Worm (Caenorhabditis elegans): ENCODE results near the gene rga-5.
A peak's percentile ranks its signal among the peaks of the same experiment; 100 is the strongest.

rga-5 gene

DNA sequence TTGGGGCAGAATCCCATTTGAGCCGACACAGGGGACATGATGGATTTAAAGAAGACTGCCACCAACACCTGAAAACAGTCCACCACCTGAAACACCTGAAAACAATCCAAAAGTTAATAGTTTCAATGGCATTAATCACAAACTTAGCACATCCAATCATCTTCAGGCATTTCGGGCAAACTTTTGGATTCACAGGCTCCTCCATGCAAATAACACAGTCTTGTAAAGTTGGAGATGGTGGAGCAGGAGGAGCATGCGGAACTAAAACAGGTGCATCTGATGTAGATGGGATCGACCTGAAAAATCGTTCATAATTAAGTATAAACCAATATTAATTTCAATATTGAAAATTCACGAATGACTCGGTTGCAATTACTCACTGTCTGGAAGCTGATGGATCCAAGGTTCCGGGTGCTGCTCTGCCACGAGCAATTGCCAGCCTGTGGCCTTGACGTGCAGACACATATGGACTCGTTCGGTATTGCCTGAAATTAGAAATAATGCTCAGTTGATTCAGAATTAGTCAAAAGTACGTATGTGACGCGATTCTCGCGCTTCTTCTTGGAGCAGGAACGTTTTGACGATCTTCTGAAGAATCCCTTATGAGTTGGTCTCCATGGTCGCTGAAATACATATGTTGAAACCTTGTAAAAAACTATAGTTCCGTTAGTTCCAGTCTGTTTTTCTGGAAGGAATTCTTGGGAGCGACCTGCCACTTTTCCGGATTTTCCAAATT, 6.9 kb downstream of the rga-5 start:
- TF ChIP-seq dao-5 (tag; optimal IDR thresholded peaks at IDR 0.05) = no peak
- no peak for TF ChIP-seq W03F9.2 (tag; optimal IDR thresholded peaks at IDR 0.05)
- TF ChIP-seq him-1 (tag; optimal IDR thresholded peaks at IDR 0.05) = no peak

ce11 chrIV:13836290-13836689, 8.6 kb downstream of the rga-5 start, which contains the start of gene H08M01.1:
Gene H08M01.1, minus strand, starts transcription at chrIV:13836390.
- no peak for TF ChIP-seq dao-5 (tag; optimal IDR thresholded peaks at IDR 0.05)
- no peak for TF ChIP-seq W03F9.2 (tag; optimal IDR thresholded peaks at IDR 0.05)
- no peak for TF ChIP-seq him-1 (tag; optimal IDR thresholded peaks at IDR 0.05)

DNA sequence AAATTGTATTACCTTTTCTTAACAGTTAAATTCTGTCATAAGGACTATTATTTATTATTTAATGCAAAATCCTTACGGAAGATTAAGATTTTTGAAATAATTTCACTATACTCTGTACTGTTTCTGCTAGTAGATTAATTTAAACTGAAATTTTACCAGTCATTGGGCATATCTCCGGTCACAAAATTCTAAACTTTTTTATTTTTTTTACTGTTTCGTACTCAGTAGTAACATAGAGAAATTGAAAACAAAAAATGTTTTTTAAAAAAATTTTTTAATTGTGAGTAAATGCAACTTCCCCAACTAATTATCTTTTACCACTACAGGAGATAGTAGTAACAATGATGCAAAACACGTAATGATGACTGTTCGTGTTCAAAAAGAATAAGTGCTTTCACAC, 10.6 kb downstream of the rga-5 start:
- TF ChIP-seq W03F9.2 (tag; optimal IDR thresholded peaks at IDR 0.05) = no peak
- no peak for TF ChIP-seq dao-5 (tag; optimal IDR thresholded peaks at IDR 0.05)
- no peak for TF ChIP-seq him-1 (tag; optimal IDR thresholded peaks at IDR 0.05)

ce11 chrIV:13860459-13860858, 32.8 kb downstream of the rga-5 start:
- TF ChIP-seq W03F9.2 (tag; optimal IDR thresholded peaks at IDR 0.05) (no peak), him-1 (tag; optimal IDR thresholded peaks at IDR 0.05) (no peak), dao-5 (tag; optimal IDR thresholded peaks at IDR 0.05) (no peak)

- TF ChIP-seq him-1 (tag; optimal IDR thresholded peaks at IDR 0.05) (no peak), W03F9.2 (tag; optimal IDR thresholded peaks at IDR 0.05) (no peak), dao-5 (tag; optimal IDR thresholded peaks at IDR 0.05) (no peak)
These were observed 37.5 kb downstream of the rga-5 start, which contains the start of gene vamp-8 for ce11 chrIV:13865172-13865571. Gene vamp-8, minus strand, starts transcription at chrIV:13865196.

- TF ChIP-seq W03F9.2 (tag; optimal IDR thresholded peaks at IDR 0.05) (no peak), dao-5 (tag; optimal IDR thresholded peaks at IDR 0.05) (no peak), him-1 (tag; optimal IDR thresholded peaks at IDR 0.05) (no peak)
These were observed 39.1 kb downstream of the rga-5 start, which contains the start of gene B0513.90 for ce11 chrIV:13866754-13867153. Gene B0513.90, plus strand, starts transcription at chrIV:13867054.

- TF ChIP-seq him-1 (tag; optimal IDR thresholded peaks at IDR 0.05) (no peak), W03F9.2 (tag; optimal IDR thresholded peaks at IDR 0.05) (no peak), dao-5 (tag; optimal IDR thresholded peaks at IDR 0.05) (no peak)
These were observed 42.4 kb downstream of the rga-5 start for ce11 chrIV:13870085-13870484.

ce11 chrIV:13876565-13877153, 49.0 kb downstream of the rga-5 start, which contains the start of gene prdh-1:
Gene prdh-1, minus strand, starts transcription at chrIV:13876615.
- TF ChIP-seq him-1 (tag; optimal IDR thresholded peaks at IDR 0.05) = no peak

DNA sequence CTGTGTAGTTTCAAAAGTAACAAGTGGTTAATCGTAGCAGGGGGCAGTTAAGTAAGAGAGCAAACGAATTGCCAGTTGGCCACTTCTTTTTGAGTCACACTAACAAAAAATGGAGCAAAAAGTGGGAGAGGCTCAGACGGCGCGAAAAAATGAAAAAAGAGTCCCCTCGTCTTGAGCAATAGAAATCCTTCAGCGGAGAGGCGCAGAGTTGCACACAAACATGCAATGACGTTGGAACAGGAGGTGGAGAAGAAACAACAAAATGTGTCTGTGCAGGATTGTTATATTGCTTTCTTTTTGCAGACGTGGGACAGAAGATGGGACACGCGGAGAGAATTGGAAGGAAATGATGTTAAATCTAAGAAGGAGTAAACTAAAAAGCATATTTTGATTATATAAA, 50.0 kb downstream of the rga-5 start:
- peak; percentile 64 for TF ChIP-seq him-1 (tag; optimal IDR thresholded peaks at IDR 0.05)
- TF ChIP-seq dao-5 (tag; optimal IDR thresholded peaks at IDR 0.05) = no peak

- no peak for TF ChIP-seq W03F9.2 (tag; optimal IDR thresholded peaks at IDR 0.05)
- no peak for TF ChIP-seq dao-5 (tag; optimal IDR thresholded peaks at IDR 0.05)
- no peak for TF ChIP-seq him-1 (tag; optimal IDR thresholded peaks at IDR 0.05)
These were observed 50.4 kb downstream of the rga-5 start for ce11 chrIV:13878123-13878522.

DNA sequence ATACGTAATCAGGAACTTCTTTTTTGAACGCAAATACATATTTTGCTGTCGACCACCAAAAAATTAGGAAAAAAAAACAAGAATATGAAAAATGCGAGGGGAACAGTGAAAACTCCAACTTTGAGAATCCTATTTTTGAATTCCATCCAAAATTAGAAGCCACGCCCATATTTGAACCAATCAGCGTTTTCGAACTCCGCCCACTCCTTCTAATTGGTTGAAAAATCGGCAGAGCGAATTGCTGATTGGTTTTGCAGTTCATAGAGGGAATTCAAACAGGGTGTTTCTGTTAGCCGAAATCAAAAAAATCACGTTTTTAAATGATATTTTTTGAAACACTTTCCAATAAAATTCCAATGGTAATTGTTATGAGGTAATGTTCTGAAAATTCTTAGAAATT, 51.1 kb downstream of the rga-5 start:
- TF ChIP-seq W03F9.2 (tag; optimal IDR thresholded peaks at IDR 0.05) (no peak), dao-5 (tag; optimal IDR thresholded peaks at IDR 0.05) (no peak), him-1 (tag; optimal IDR thresholded peaks at IDR 0.05) (no peak)

DNA sequence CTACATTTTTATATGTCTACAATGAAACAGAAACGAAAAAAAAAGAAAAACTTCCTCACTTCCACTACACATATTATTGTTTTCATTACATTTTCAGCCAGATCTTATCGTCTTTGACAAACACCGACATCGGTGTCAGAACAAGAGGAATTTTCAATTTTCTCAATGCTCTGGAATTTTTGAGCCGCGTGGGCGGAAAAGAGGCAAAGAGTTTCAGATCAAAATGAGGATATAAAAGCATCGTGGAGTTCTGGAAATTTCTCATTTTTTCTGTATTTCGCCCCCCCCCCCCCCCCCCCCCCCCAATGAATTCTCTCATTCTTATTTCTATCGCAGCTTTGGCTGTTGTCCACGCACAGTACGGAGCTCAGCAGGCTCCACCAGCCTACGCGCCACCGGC, 52.2 kb downstream of the rga-5 start, which contains the start of gene B0513.4:
TSS of gene B0513.4 (plus strand) at position 301 of the 400 bp plus-strand sequence.
- TF ChIP-seq dao-5 (tag; optimal IDR thresholded peaks at IDR 0.05) (no peak), W03F9.2 (tag; optimal IDR thresholded peaks at IDR 0.05) (no peak), him-1 (tag; optimal IDR thresholded peaks at IDR 0.05) (no peak)

- TF ChIP-seq W03F9.2 (tag; optimal IDR thresholded peaks at IDR 0.05) (no peak), him-1 (tag; optimal IDR thresholded peaks at IDR 0.05) (no peak), dao-5 (tag; optimal IDR thresholded peaks at IDR 0.05) (no peak)
These were observed 52.7 kb downstream of the rga-5 start for ce11 chrIV:13880370-13880769.

- TF ChIP-seq him-1 (tag; optimal IDR thresholded peaks at IDR 0.05) (no peak), dao-5 (tag; optimal IDR thresholded peaks at IDR 0.05) (no peak)
These were observed 53.1 kb downstream of the rga-5 start for ce11 chrIV:13880803-13881202.

Data from whole organism, L4/young adult.